Worm (Caenorhabditis elegans) whole organism, L1 larva: ENCODE measurements around the gene lex-1.

Experiments used
- aly-2 ChIP-seq: fragments of 150-350 bp; optimal IDR thresholded peaks from 2 replicates; lab custom pipeline; 2014; ENCODE audit warnings: missing biosample characterization, missing genetic modification characterization
- blmp-1 ChIP-seq: fragments of 150-350 bp; optimal IDR thresholded peaks from 2 replicates; lab custom pipeline; 2014; ENCODE audit warnings: missing biosample characterization, missing genetic modification characterization
- ceh-82 ChIP-seq, 3 experiments: fragments of 150-350 bp in 1 of 3; sonication (generic microtip) in 2 of 3; optimal IDR thresholded peaks; 2 replicates each; lab custom pipeline; 2014 to 2017; ENCODE audit warnings: missing biosample characterization in 3 of 3, missing genetic modification characterization in 3 of 3
- fkh-10 ChIP-seq: sonication (generic microtip); optimal IDR thresholded peaks from 2 replicates; lab custom pipeline; 2017; ENCODE audit warnings: missing biosample characterization, missing genetic modification reagents, missing genetic modification characterization
- nhr-77 ChIP-seq: fragments of 150-350 bp; optimal IDR thresholded peaks from 2 replicates; lab custom pipeline; 2014; ENCODE audit warnings: missing biosample characterization, missing genetic modification characterization
- rnt-1 ChIP-seq: sonication (generic microtip); optimal IDR thresholded peaks from 2 replicates; lab custom pipeline; 2016; ENCODE audit warnings: mild to moderate bottlenecking, missing genetic modification characterization, moderate library complexity, missing compliant biosample characterization
- skn-1 ChIP-seq: fragments of 150-350 bp; optimal IDR thresholded peaks from 2 replicates; lab custom pipeline; 2014; ENCODE audit warnings: missing biosample characterization, missing genetic modification characterization

DNA sequence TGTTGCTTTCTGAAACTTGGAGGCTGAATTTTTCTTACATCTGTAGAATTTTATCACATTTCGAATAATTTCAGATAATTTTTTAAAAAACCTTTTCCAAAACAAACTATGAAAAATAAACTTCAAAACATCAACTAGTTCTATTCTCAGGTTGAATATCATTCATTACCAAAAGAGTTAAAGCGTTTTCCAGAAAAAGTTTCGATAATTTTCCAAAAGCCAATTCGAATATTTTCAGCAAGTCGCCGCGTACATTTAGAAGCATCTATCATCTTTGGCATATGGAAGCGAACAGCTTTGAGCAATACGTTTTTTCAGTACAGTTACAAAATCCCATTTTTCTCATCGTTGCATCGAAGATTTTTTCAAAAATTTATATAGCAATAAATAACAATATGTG lies 42.3 kb upstream of the lex-1 start:
- TF ChIP-seq ceh-82 (tag; optimal IDR thresholded peaks at IDR 0.05; lab: Kevin White, UChicago) (no peak), blmp-1 (tag; lab: Kevin White, UChicago) (no peak), skn-1 (tag; lab: Kevin White, UChicago) (no peak), fkh-10 (GFP tag; lab: Kevin White, UChicago) (no peak), nhr-77 (tag; lab: Kevin White, UChicago) (no peak), rnt-1 (tag; lab: Kevin White, UChicago) (no peak), aly-2 (tag; lab: Kevin White, UChicago) (peak; percentile 91)
